Fruit fly (Drosophila melanogaster): ENCODE data around the gene RhoGDI.

dm6 chr3L:19896892-19897684, 31.5 kb upstream of the RhoGDI start:
- TF ChIP-seq Mnt (GFP tag; optimal IDR thresholded peaks at IDR 0.05) (no peak), CG7101 (tag; optimal IDR thresholded peaks at IDR 0.05) (peak; percentile 21)

Measured in whole organism, adult.